Fruit fly (Drosophila melanogaster): ENCODE results near the gene Snmp1.

The Snmp1 gene

DNA sequence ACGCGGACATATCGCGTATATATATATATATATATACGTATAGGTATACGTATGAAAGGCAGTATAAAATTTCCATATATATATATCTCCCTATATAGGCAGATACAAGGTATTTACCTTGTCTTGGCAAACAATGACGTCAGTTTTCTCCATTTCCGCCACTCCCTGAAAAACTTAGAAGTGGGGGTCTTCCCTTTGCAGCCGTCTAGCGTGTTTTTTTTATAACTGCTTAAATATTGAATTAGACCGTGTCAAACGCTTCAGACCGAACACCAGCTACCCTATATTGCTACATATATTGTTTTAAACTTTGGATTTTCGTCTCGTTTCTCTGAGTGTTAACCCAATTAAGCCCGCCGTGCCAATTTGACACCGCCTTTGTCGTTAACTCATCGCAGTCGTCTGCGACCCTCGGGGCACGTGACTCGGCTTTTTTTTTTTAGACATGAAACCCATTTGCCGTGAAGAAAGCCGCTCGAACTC is 8.7 kb upstream of the Snmp1 start (continued):
- TF ChIP-seq Hsf (GFP tag; optimal IDR thresholded peaks at IDR 0.05): no peak
- no peak for TF ChIP-seq Hmx (GFP tag; optimal IDR thresholded peaks at IDR 0.05)
- TF ChIP-seq CG6791 (GFP tag; IDR thresholded peaks at IDR 0.05; ENCODE audit: partially characterized antibody): no peak
- no peak for TF ChIP-seq CkIIα-i1 (GFP tag; IDR thresholded peaks at IDR 0.05)
- TF ChIP-seq Dbx (GFP tag; IDR thresholded peaks at IDR 0.05): peak; percentile 46; the same call in 1 of the 3 replicates
- TF ChIP-seq CG6854 (GFP tag; optimal IDR thresholded peaks at IDR 0.05): peak; percentile 42
- TF ChIP-seq slou (GFP tag; optimal IDR thresholded peaks at IDR 0.05): no peak
- TF ChIP-seq Jarid2 (GFP tag; optimal IDR thresholded peaks at IDR 0.05): no peak
- TF ChIP-seq crol (GFP tag; IDR thresholded peaks at IDR 0.05): no peak
- no peak for TF ChIP-seq CG8290 (GFP tag; optimal IDR thresholded peaks at IDR 0.05)
- TF ChIP-seq CG8290 (tag; optimal IDR thresholded peaks at IDR 0.05): no peak
- no peak for TF ChIP-seq eyg (GFP tag; optimal IDR thresholded peaks at IDR 0.05)
- peak; percentile 21 for TF ChIP-seq CG15601 (tag; optimal IDR thresholded peaks at IDR 0.05)
- TF ChIP-seq CG10565 (GFP tag; optimal IDR thresholded peaks at IDR 0.05): no peak
- TF ChIP-seq gt (GFP tag; IDR thresholded peaks at IDR 0.05): no peak
- no peak for TF ChIP-seq tup (GFP tag; optimal IDR thresholded peaks at IDR 0.05)
- no peak for TF ChIP-seq Stat92E (GFP tag; optimal IDR thresholded peaks at IDR 0.05)
- TF ChIP-seq CG2199 (GFP tag; IDR thresholded peaks at IDR 0.05): no peak
- no peak for TF ChIP-seq kah (GFP tag; optimal IDR thresholded peaks at IDR 0.05)
- TF ChIP-seq CG17385 (GFP tag; optimal IDR thresholded peaks at IDR 0.05): peak; percentile 14
- TF ChIP-seq prd (optimal IDR thresholded peaks at IDR 0.05): no peak
- TF ChIP-seq prd (GFP tag; IDR thresholded peaks at IDR 0.05): no peak; the same call in 2 of the 3 replicates
- no peak for TF ChIP-seq CG10543 (GFP tag; optimal IDR thresholded peaks at IDR 0.05)
- peak; percentile 23 for TF ChIP-seq schlank (tag; optimal IDR thresholded peaks at IDR 0.05)
- TF ChIP-seq Dad (GFP tag; optimal IDR thresholded peaks at IDR 0.05): no peak
- no peak for TF ChIP-seq knrl (GFP tag; IDR thresholded peaks at IDR 0.05; ENCODE audit: partially characterized antibody)
- TF ChIP-seq D (optimal IDR thresholded peaks at IDR 0.05): no peak
- TF ChIP-seq D (GFP tag; optimal IDR thresholded peaks at IDR 0.05): peak; percentile 17
- TF ChIP-seq CG13123 (GFP tag; optimal IDR thresholded peaks at IDR 0.05): no peak
- TF ChIP-seq CG16813 (GFP tag; IDR thresholded peaks at IDR 0.05; ENCODE audit: partially characterized antibody): no peak
- TF ChIP-seq Ets97D (GFP tag; optimal IDR thresholded peaks at IDR 0.05): no peak
- no peak for TF ChIP-seq NC2α (GFP tag; optimal IDR thresholded peaks at IDR 0.05)
- TF ChIP-seq unpg (GFP tag; optimal IDR thresholded peaks at IDR 0.05): no peak
- no peak for TF ChIP-seq gcm2 (GFP tag; optimal IDR thresholded peaks at IDR 0.05)
- TF ChIP-seq Sox102F (GFP tag; optimal IDR thresholded peaks at IDR 0.05): peak; percentile 13
- no peak for TF ChIP-seq Optix (GFP tag; IDR thresholded peaks at IDR 0.05)
- TF ChIP-seq HLH3B (GFP tag; IDR thresholded peaks at IDR 0.05): peak; percentile 55; the same call in 1 of the 2 replicates
- TF ChIP-seq crc (GFP tag; optimal IDR thresholded peaks at IDR 0.05): peak; percentile 7
- TF ChIP-seq Sry-δ (GFP tag; optimal IDR thresholded peaks at IDR 0.05): no peak
- TF ChIP-seq CG11085 (GFP tag; IDR thresholded peaks at IDR 0.05): no peak
- TF ChIP-seq CG7372 (GFP tag; IDR thresholded peaks at IDR 0.05): no peak
- TF ChIP-seq CG34422 (GFP tag; IDR thresholded peaks at IDR 0.05): no peak
- TF ChIP-seq Meics (GFP tag; optimal IDR thresholded peaks at IDR 0.05): peak; percentile 50
- no peak for TF ChIP-seq CG3995 (GFP tag; optimal IDR thresholded peaks at IDR 0.05)
- TF ChIP-seq jumu (GFP tag; optimal IDR thresholded peaks at IDR 0.05): no peak
- TF ChIP-seq wek (GFP tag; optimal IDR thresholded peaks at IDR 0.05): peak; percentile 31
- TF ChIP-seq Sin3A (optimal IDR thresholded peaks at IDR 0.05): no peak
- no peak for TF ChIP-seq CG7745 (tag; optimal IDR thresholded peaks at IDR 0.05)
- peak; percentile 13 for TF ChIP-seq Xbp1 (GFP tag; optimal IDR thresholded peaks at IDR 0.05)
- TF ChIP-seq CG7357 (GFP tag; IDR thresholded peaks at IDR 0.05): no peak
- no peak for TF ChIP-seq pnt (GFP tag; optimal IDR thresholded peaks at IDR 0.05)
- TF ChIP-seq CG7786 (GFP tag; optimal IDR thresholded peaks at IDR 0.05): no peak
- no peak for TF ChIP-seq pum (GFP tag; optimal IDR thresholded peaks at IDR 0.05)
